Worm (Caenorhabditis elegans): ENCODE data around the gene lgc-46.
A peak's percentile ranks its signal among the peaks of the same experiment; 100 is the strongest.

Gene lgc-46

ce11 chrIII:1164668-1165067 lies 28.8 kb upstream of the lgc-46 start:
- TF ChIP-seq ceh-39 (tag; optimal IDR thresholded peaks at IDR 0.05), result no peak

- TF ChIP-seq snpc-4 (tag; optimal IDR thresholded peaks at IDR 0.05), result no peak
- no peak for TF ChIP-seq nhr-28 (tag; optimal IDR thresholded peaks at IDR 0.05)
- no peak for TF ChIP-seq mls-2 (tag; optimal IDR thresholded peaks at IDR 0.05)
- TF ChIP-seq drap-1 (GFP tag; optimal IDR thresholded peaks at IDR 0.05), result no peak
- TF ChIP-seq ham-2 (GFP tag; optimal IDR thresholded peaks at IDR 0.05), result no peak
- no peak for TF ChIP-seq sem-2 (GFP tag; optimal IDR thresholded peaks at IDR 0.05)
- TF ChIP-seq cnd-1 (tag; optimal IDR thresholded peaks at IDR 0.05), result no peak
These were observed 27.4 kb upstream of the lgc-46 start for ce11 chrIII:1163203-1163602.

ce11 chrIII:1161946-1162345 lies 26.1 kb upstream of the lgc-46 start:
- TF ChIP-seq cnd-1 (tag; optimal IDR thresholded peaks at IDR 0.05), result no peak
- peak; percentile 50 for TF ChIP-seq sptf-1 (tag; optimal IDR thresholded peaks at IDR 0.05)
- TF ChIP-seq nhr-2 (tag; optimal IDR thresholded peaks at IDR 0.05), result peak; percentile 73
- peak; percentile 55 for TF ChIP-seq zip-8 (tag; optimal IDR thresholded peaks at IDR 0.05)
- no peak for TF ChIP-seq mab-5 (tag; optimal IDR thresholded peaks at IDR 0.05)
- peak; percentile 30 for TF ChIP-seq mls-2 (tag; optimal IDR thresholded peaks at IDR 0.05)

- no peak for TF ChIP-seq elt-1 (tag; optimal IDR thresholded peaks at IDR 0.05; ENCODE audit: borderline replicate concordance, insufficient read depth)
- TF ChIP-seq blmp-1 (tag; optimal IDR thresholded peaks at IDR 0.05), result peak; percentile 65
These were observed 15.9 kb upstream of the lgc-46 start, which contains the start of gene cdh-12 for ce11 chrIII:1151680-1152079. TSS of gene cdh-12 (plus strand) at chrIII:1152044.

ce11 chrIII:1149472-1149871 lies 13.6 kb upstream of the lgc-46 start:
- TF ChIP-seq ceh-43 (GFP tag; optimal IDR thresholded peaks at IDR 0.05), result no peak

ce11 chrIII:1147863-1148262 lies 12.0 kb upstream of the lgc-46 start:
- TF ChIP-seq blmp-1 (tag; optimal IDR thresholded peaks at IDR 0.05) (peak; percentile 56), hlh-1 (tag; optimal IDR thresholded peaks at IDR 0.05) (no peak), sptf-1 (tag; optimal IDR thresholded peaks at IDR 0.05) (no peak)

ce11 chrIII:1144816-1145215 lies 9.0 kb upstream of the lgc-46 start:
- TF ChIP-seq pha-4 (tag; optimal IDR thresholded peaks at IDR 0.05), result no peak

ce11 chrIII:1142798-1143197 lies 7.0 kb upstream of the lgc-46 start, which contains the start of gene smr-1:
TSS of gene smr-1 (plus strand) at chrIII:1143172.
- TF ChIP-seq mls-2 (tag; optimal IDR thresholded peaks at IDR 0.05) (peak; percentile 33), nhr-2 (tag; optimal IDR thresholded peaks at IDR 0.05) (peak; percentile 15), bed-3 (GFP tag; optimal IDR thresholded peaks at IDR 0.05) (peak; percentile 41), cnd-1 (tag; optimal IDR thresholded peaks at IDR 0.05) (peak; percentile 32), lin-32 (GFP tag; optimal IDR thresholded peaks at IDR 0.05) (no peak), unc-39 (tag; optimal IDR thresholded peaks at IDR 0.05) (no peak), nhr-237 (tag; optimal IDR thresholded peaks at IDR 0.05) (peak; percentile 28), M03D4.4 (tag; optimal IDR thresholded peaks at IDR 0.05) (peak; percentile 64), tbx-8 (GFP tag; optimal IDR thresholded peaks at IDR 0.05) (peak; percentile 16), unc-62 (GFP tag; optimal IDR thresholded peaks at IDR 0.05) (no peak), flh-1 (GFP tag; optimal IDR thresholded peaks at IDR 0.05) (no peak), zip-8 (tag; optimal IDR thresholded peaks at IDR 0.05) (no peak), sptf-1 (tag; optimal IDR thresholded peaks at IDR 0.05) (peak; percentile 85), blmp-1 (tag; optimal IDR thresholded peaks at IDR 0.05) (no peak), drap-1 (GFP tag; optimal IDR thresholded peaks at IDR 0.05) (no peak), mab-5 (tag; optimal IDR thresholded peaks at IDR 0.05) (no peak), elt-1 (tag; optimal IDR thresholded peaks at IDR 0.05; ENCODE audit: borderline replicate concordance, insufficient read depth) (no peak), unc-120 (tag; optimal IDR thresholded peaks at IDR 0.05; ENCODE audit: poor library complexity, severe bottlenecking) (no peak), sem-2 (GFP tag; optimal IDR thresholded peaks at IDR 0.05) (no peak), mep-1 (tag; optimal IDR thresholded peaks at IDR 0.05) (peak; percentile 88), ceh-39 (tag; optimal IDR thresholded peaks at IDR 0.05) (peak; percentile 54), ham-2 (GFP tag; optimal IDR thresholded peaks at IDR 0.05) (no peak), elt-3 (tag; optimal IDR thresholded peaks at IDR 0.05) (no peak), ces-1 (GFP tag; optimal IDR thresholded peaks at IDR 0.05) (peak; percentile 20), ceh-43 (GFP tag; optimal IDR thresholded peaks at IDR 0.05) (no peak), nhr-76 (tag; optimal IDR thresholded peaks at IDR 0.05) (no peak), lin-13 (tag; optimal IDR thresholded peaks at IDR 0.05) (peak; percentile 92), ztf-11 (tag; optimal IDR thresholded peaks at IDR 0.05) (peak; percentile 33), ceh-83 (GFP tag; optimal IDR thresholded peaks at IDR 0.05) (no peak), nhr-28 (tag; optimal IDR thresholded peaks at IDR 0.05) (no peak), lsy-2 (tag; optimal IDR thresholded peaks at IDR 0.05) (peak; percentile 64), snpc-4 (tag; optimal IDR thresholded peaks at IDR 0.05) (no peak), hlh-1 (tag; optimal IDR thresholded peaks at IDR 0.05) (no peak), nhr-12 (tag; optimal IDR thresholded peaks at IDR 0.05) (no peak), pha-4 (tag; optimal IDR thresholded peaks at IDR 0.05) (peak; percentile 47)
